Worm (Caenorhabditis elegans) whole organism, midembryonic: ENCODE measurements around the gene T19B10.12.

Experiments used
- T22C8.4 ChIP-seq: fragments of 200-800 bp; sonication (Bioruptor generic); IDR thresholded peaks from 2 replicates; pipeline ENCODE4 v1.3.6; 2022; ENCODE audit warnings: missing genetic modification characterization, missing compliant biosample characterization
- cog-1 ChIP-seq: sonication (generic microtip); optimal IDR thresholded peaks from 2 replicates; lab custom pipeline; 2016; ENCODE audit warnings: missing genetic modification characterization, missing compliant biosample characterization
- flt-1 ChIP-seq: fragments of 200-800 bp; sonication (Bioruptor generic); IDR thresholded peaks from 2 replicates; pipeline ENCODE4 v1.3.6; 2022; ENCODE audit warnings: missing genetic modification characterization, missing compliant biosample characterization
- klf-2 ChIP-seq: fragments of 200-800 bp; sonication (Bioruptor generic); conservative IDR thresholded peaks from 2 replicates; pipeline ENCODE4 v1.3.6; 2022; ENCODE audit warnings: missing genetic modification reagents, missing genetic modification characterization, missing compliant biosample characterization
- med-1 ChIP-seq: sonication (generic microtip); optimal IDR thresholded peaks from 2 replicates; lab custom pipeline; 2017; ENCODE audit warnings: missing genetic modification characterization, mild to moderate bottlenecking, missing compliant biosample characterization, antibody characterized with exemption, missing genetic modification reagents; ENCODE audit not compliant: insufficient read depth
- ref-1 ChIP-seq: fragments of 200-800 bp; sonication (Bioruptor generic); conservative IDR thresholded peaks from 2 replicates; pipeline ENCODE4 v1.3.6; 2022; ENCODE audit warnings: missing genetic modification reagents, missing genetic modification characterization, missing compliant biosample characterization
- tab-1 ChIP-seq: fragments of 200-800 bp; sonication (Bioruptor generic); IDR thresholded peaks from 2 replicates; pipeline ENCODE4 v1.3.6; 2022; ENCODE audit warnings: missing genetic modification characterization, missing compliant biosample characterization
- ztf-23 ChIP-seq: fragments of 200-800 bp; sonication (Bioruptor generic); IDR thresholded peaks from 2 replicates; pipeline ENCODE4 v1.3.6; 2022; ENCODE audit warnings: missing genetic modification reagents, missing genetic modification characterization, missing compliant biosample characterization
- ztf-29 ChIP-seq: fragments of 200-800 bp; sonication (Bioruptor generic); IDR thresholded peaks from 2 replicates; pipeline ENCODE4 v1.3.6; 2022; ENCODE audit warnings: missing genetic modification reagents, missing genetic modification characterization, missing compliant biosample characterization

T19B10.12 gene

ce11 chrV:11250735-11251134 is at the start of gene T19B10.12:
Gene T19B10.12 (plus strand): TSS chrV:11251035.
- TF ChIP-seq med-1 (GFP tag; lab: Kevin White, UChicago), result no peak
- no peak for TF ChIP-seq ztf-29 (GFP tag; lab: Robert Waterston, UW)
- TF ChIP-seq T22C8.4 (GFP tag; lab: Robert Waterston, UW), result no peak
- TF ChIP-seq klf-2 (GFP tag; lab: Robert Waterston, UW), result no peak
- no peak for TF ChIP-seq ztf-23
- TF ChIP-seq tab-1 (GFP tag; lab: Robert Waterston, UW), result no peak
- no peak for TF ChIP-seq flt-1 (GFP tag; lab: Robert Waterston, UW)
- TF ChIP-seq cog-1, result no peak
- no peak for TF ChIP-seq ref-1

- no peak for TF ChIP-seq klf-2 (GFP tag; lab: Robert Waterston, UW)
- TF ChIP-seq flt-1 (GFP tag; lab: Robert Waterston, UW), result no peak
- TF ChIP-seq cog-1, result no peak
- no peak for TF ChIP-seq ztf-23
- TF ChIP-seq tab-1 (GFP tag; lab: Robert Waterston, UW), result no peak
- TF ChIP-seq ztf-29 (GFP tag; lab: Robert Waterston, UW), result no peak
- no peak for TF ChIP-seq ref-1
- TF ChIP-seq med-1 (GFP tag; lab: Kevin White, UChicago), result no peak
- no peak for TF ChIP-seq T22C8.4 (GFP tag; lab: Robert Waterston, UW)
Observed at ce11 chrV:11201826-11202565, 48.8 kb upstream of the T19B10.12 start, which contains the start of gene K10D6.4. Gene K10D6.4 (plus strand): TSS chrV:11201925.

- TF ChIP-seq ztf-29 (GFP tag; lab: Robert Waterston, UW), result no peak
- no peak for TF ChIP-seq flt-1 (GFP tag; lab: Robert Waterston, UW)
- no peak for TF ChIP-seq cog-1
- no peak for TF ChIP-seq tab-1 (GFP tag; lab: Robert Waterston, UW)
- TF ChIP-seq ztf-23, result no peak
- TF ChIP-seq klf-2 (GFP tag; lab: Robert Waterston, UW), result no peak
Observed at ce11 chrV:11204452-11204851, 46.4 kb upstream of the T19B10.12 start.

ce11 chrV:11206467-11206866 is 44.4 kb upstream of the T19B10.12 start:
- TF ChIP-seq ref-1 (no peak), flt-1 (GFP tag; lab: Robert Waterston, UW) (no peak), ztf-23 (no peak), ztf-29 (GFP tag; lab: Robert Waterston, UW) (no peak), tab-1 (GFP tag; lab: Robert Waterston, UW) (no peak), med-1 (GFP tag; lab: Kevin White, UChicago) (no peak), T22C8.4 (GFP tag; lab: Robert Waterston, UW) (no peak), cog-1 (no peak), klf-2 (GFP tag; lab: Robert Waterston, UW) (no peak)

ce11 chrV:11209452-11210188 is 41.2 kb upstream of the T19B10.12 start:
- TF ChIP-seq cog-1, result no peak
- TF ChIP-seq klf-2 (GFP tag; lab: Robert Waterston, UW), result no peak
- TF ChIP-seq ref-1, result no peak
- TF ChIP-seq ztf-23, result no peak
- no peak for TF ChIP-seq med-1 (GFP tag; lab: Kevin White, UChicago)

ce11 chrV:11211323-11211722 is 39.5 kb upstream of the T19B10.12 start:
- no peak for TF ChIP-seq T22C8.4 (GFP tag; lab: Robert Waterston, UW)
- TF ChIP-seq ref-1, result no peak
- no peak for TF ChIP-seq med-1 (GFP tag; lab: Kevin White, UChicago)
- no peak for TF ChIP-seq tab-1 (GFP tag; lab: Robert Waterston, UW)
- no peak for TF ChIP-seq flt-1 (GFP tag; lab: Robert Waterston, UW)
- no peak for TF ChIP-seq cog-1
- TF ChIP-seq ztf-29 (GFP tag; lab: Robert Waterston, UW), result no peak
- TF ChIP-seq ztf-23, result no peak
- TF ChIP-seq klf-2 (GFP tag; lab: Robert Waterston, UW), result no peak

ce11 chrV:11214569-11214968 is 36.3 kb upstream of the T19B10.12 start:
- TF ChIP-seq cog-1 (no peak), med-1 (GFP tag; lab: Kevin White, UChicago) (no peak), ztf-29 (GFP tag; lab: Robert Waterston, UW) (no peak), ref-1 (no peak), T22C8.4 (GFP tag; lab: Robert Waterston, UW) (no peak), flt-1 (GFP tag; lab: Robert Waterston, UW) (no peak), tab-1 (GFP tag; lab: Robert Waterston, UW) (no peak), ztf-23 (no peak), klf-2 (GFP tag; lab: Robert Waterston, UW) (no peak)

ce11 chrV:11216137-11216536 is 34.7 kb upstream of the T19B10.12 start:
- no peak for TF ChIP-seq cog-1
- TF ChIP-seq klf-2 (GFP tag; lab: Robert Waterston, UW), result no peak
- no peak for TF ChIP-seq tab-1 (GFP tag; lab: Robert Waterston, UW)
- no peak for TF ChIP-seq ztf-23
- no peak for TF ChIP-seq ztf-29 (GFP tag; lab: Robert Waterston, UW)
- no peak for TF ChIP-seq flt-1 (GFP tag; lab: Robert Waterston, UW)
- no peak for TF ChIP-seq ref-1
- no peak for TF ChIP-seq T22C8.4 (GFP tag; lab: Robert Waterston, UW)
- TF ChIP-seq med-1 (GFP tag; lab: Kevin White, UChicago), result no peak

- TF ChIP-seq ztf-23, result no peak
- no peak for TF ChIP-seq cog-1
- no peak for TF ChIP-seq med-1 (GFP tag; lab: Kevin White, UChicago)
- TF ChIP-seq tab-1 (GFP tag; lab: Robert Waterston, UW), result no peak
- no peak for TF ChIP-seq flt-1 (GFP tag; lab: Robert Waterston, UW)
- no peak for TF ChIP-seq T22C8.4 (GFP tag; lab: Robert Waterston, UW)
- no peak for TF ChIP-seq klf-2 (GFP tag; lab: Robert Waterston, UW)
- no peak for TF ChIP-seq ref-1
- TF ChIP-seq ztf-29 (GFP tag; lab: Robert Waterston, UW), result no peak
Observed at ce11 chrV:11217394-11217793, 33.4 kb upstream of the T19B10.12 start, which contains the start of gene cyp-29A2. Gene cyp-29A2 (plus strand): TSS chrV:11217583.
